Worm (Caenorhabditis elegans): Measurements from ENCODE around the gene ZC8.6.

Gene ZC8.6

DNA sequence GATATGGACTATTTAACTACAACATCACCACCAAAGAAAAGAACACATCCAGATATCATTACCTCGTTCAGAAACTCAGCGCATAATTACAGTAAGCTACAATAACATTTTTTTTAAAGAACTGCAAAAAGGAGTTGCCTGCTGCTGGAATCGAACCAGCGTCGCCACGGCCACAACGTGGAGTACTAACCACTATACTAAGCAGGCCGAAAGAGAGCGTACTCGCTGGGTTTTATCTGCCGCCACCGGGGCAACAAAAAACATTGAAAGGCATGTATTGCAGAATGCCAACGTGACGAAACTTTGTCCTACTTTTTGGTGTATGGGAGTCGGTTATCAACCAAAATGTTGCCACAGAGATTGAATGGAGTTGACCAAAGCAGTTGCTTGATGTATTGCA, 25.3 kb upstream of the ZC8.6 start (continued):
- TF ChIP-seq C34F6.9 (tag; optimal IDR thresholded peaks at IDR 0.05): peak; percentile 14
- TF ChIP-seq F13H6.1 (tag; optimal IDR thresholded peaks at IDR 0.05): peak; percentile 43
- peak; percentile 73 for TF ChIP-seq sma-9 (GFP tag; optimal IDR thresholded peaks at IDR 0.05)
- no peak for TF ChIP-seq sma-9 (tag; optimal IDR thresholded peaks at IDR 0.05)
- no peak for TF ChIP-seq nhr-11 (tag; optimal IDR thresholded peaks at IDR 0.05)
- no peak for TF ChIP-seq gmeb-1 (tag; optimal IDR thresholded peaks at IDR 0.05)
- no peak for TF ChIP-seq mbf-1 (tag; optimal IDR thresholded peaks at IDR 0.05)
- peak; percentile 37 for TF ChIP-seq lin-13 (GFP tag; optimal IDR thresholded peaks at IDR 0.05)
- no peak for TF ChIP-seq elt-3 (tag; optimal IDR thresholded peaks at IDR 0.05)

DNA sequence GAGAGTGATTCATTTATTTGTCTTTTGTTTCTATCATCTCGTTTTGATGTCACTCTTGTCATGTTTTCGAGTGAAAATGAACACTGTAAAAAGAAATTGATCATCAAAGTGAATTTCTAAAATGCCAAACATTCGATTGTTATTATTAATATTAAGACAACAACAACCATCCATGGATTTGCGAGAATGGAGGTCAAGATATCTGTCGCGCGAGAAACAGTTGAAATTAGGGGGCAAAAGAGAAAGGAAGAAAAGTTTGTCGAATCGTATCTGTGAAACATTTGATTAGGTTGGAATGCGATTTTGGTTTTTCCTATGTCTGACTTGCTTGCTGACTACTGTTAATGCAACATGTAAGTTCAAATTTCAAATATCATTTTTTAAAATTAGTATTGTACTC, 23.6 kb upstream of the ZC8.6 start, which contains the start of gene ZC449.2:
TSS of gene ZC449.2 (plus strand) at position 290 of the 400 bp plus-strand sequence.
- TF ChIP-seq Y55F3AM.14 (GFP tag; optimal IDR thresholded peaks at IDR 0.05) (no peak), ZK546.5 (tag; optimal IDR thresholded peaks at IDR 0.05) (no peak), nhr-77 (tag; optimal IDR thresholded peaks at IDR 0.05) (no peak), nhr-10 (tag; optimal IDR thresholded peaks at IDR 0.05) (no peak), dmd-4 (tag; optimal IDR thresholded peaks at IDR 0.05) (no peak), gmeb-1 (tag; optimal IDR thresholded peaks at IDR 0.05) (no peak), unc-39 (tag; optimal IDR thresholded peaks at IDR 0.05) (no peak), nhr-11 (tag; optimal IDR thresholded peaks at IDR 0.05) (no peak), lin-13 (GFP tag; optimal IDR thresholded peaks at IDR 0.05) (no peak), mdl-1 (tag; optimal IDR thresholded peaks at IDR 0.05) (no peak), crh-2 (tag; optimal IDR thresholded peaks at IDR 0.05) (no peak), blmp-1 (tag; optimal IDR thresholded peaks at IDR 0.05; ENCODE audit: insufficient read depth) (no peak), ztf-1 (GFP tag; conservative IDR thresholded peaks at IDR 0.05) (no peak), elt-3 (tag; optimal IDR thresholded peaks at IDR 0.05) (no peak), ceh-16 (tag; optimal IDR thresholded peaks at IDR 0.05) (no peak), mbf-1 (tag; optimal IDR thresholded peaks at IDR 0.05) (no peak), ztf-11 (tag; optimal IDR thresholded peaks at IDR 0.05) (no peak), skn-1 (tag; optimal IDR thresholded peaks at IDR 0.05) (no peak), lin-39 (tag; optimal IDR thresholded peaks at IDR 0.05) (no peak), peb-1 (tag; optimal IDR thresholded peaks at IDR 0.05) (no peak)

DNA sequence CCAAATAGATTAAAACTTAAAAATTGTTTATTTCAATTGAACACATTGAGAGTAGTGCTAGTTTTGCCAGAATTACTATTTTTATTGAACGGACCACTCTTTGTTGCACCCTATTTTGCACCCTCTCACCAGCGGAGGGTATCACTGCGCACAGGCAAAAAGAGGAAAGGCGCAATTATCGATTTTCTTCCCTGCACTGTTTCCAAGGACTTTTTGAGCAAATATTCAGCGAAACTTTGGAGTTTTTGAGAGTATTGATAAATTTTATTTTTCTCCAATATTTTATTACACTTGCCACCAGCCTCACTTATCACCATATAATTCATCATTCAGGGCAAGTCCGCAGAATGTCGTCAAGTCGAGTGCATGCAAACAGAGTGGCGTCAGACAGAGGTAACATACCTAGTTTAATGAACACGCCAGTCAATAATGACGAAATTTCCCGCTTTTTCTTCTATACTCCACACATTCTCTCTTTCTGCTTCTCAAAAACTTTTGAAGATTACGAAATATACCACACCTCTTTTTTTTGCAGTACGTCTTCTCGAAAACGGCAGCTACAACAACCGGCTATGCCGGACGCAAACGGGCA, 20.8 kb upstream of the ZC8.6 start:
- no peak for TF ChIP-seq snpc-4 (tag; optimal IDR thresholded peaks at IDR 0.05)
- no peak for TF ChIP-seq ztf-1 (GFP tag; conservative IDR thresholded peaks at IDR 0.05)
- no peak for TF ChIP-seq sma-3 (GFP tag; optimal IDR thresholded peaks at IDR 0.05)
- no peak for TF ChIP-seq F13H6.1 (tag; optimal IDR thresholded peaks at IDR 0.05)
- peak; percentile 72 for TF ChIP-seq nhr-129 (tag; optimal IDR thresholded peaks at IDR 0.05)
- no peak for TF ChIP-seq unc-62 (GFP tag; optimal IDR thresholded peaks at IDR 0.05)
- no peak for TF ChIP-seq nhr-77 (tag; optimal IDR thresholded peaks at IDR 0.05)
- TF ChIP-seq sma-9 (GFP tag; optimal IDR thresholded peaks at IDR 0.05): peak; percentile 20
- no peak for TF ChIP-seq sma-9 (tag; optimal IDR thresholded peaks at IDR 0.05)
- TF ChIP-seq nhr-12 (tag; optimal IDR thresholded peaks at IDR 0.05): no peak
- TF ChIP-seq nhr-25 (tag; optimal IDR thresholded peaks at IDR 0.05): no peak
- peak; percentile 51 for TF ChIP-seq crh-2 (tag; optimal IDR thresholded peaks at IDR 0.05)
- TF ChIP-seq dmd-4 (tag; optimal IDR thresholded peaks at IDR 0.05): no peak
- no peak for TF ChIP-seq peb-1 (tag; optimal IDR thresholded peaks at IDR 0.05)
- peak in 1 of 2 experiments; percentile 27 for TF ChIP-seq lsy-2 (tag; optimal IDR thresholded peaks at IDR 0.05)
- TF ChIP-seq alr-1 (tag; optimal IDR thresholded peaks at IDR 0.05): no peak
- TF ChIP-seq R02D3.7 (tag; optimal IDR thresholded peaks at IDR 0.05): no peak
- TF ChIP-seq ceh-16 (tag; optimal IDR thresholded peaks at IDR 0.05): no peak
- TF ChIP-seq fos-1 (tag; optimal IDR thresholded peaks at IDR 0.05): peak; percentile 70
- no peak for TF ChIP-seq nhr-10 (tag; optimal IDR thresholded peaks at IDR 0.05)
- no peak for TF ChIP-seq lin-11 (tag; optimal IDR thresholded peaks at IDR 0.05)
- no peak for TF ChIP-seq ztf-11 (tag; optimal IDR thresholded peaks at IDR 0.05)
- TF ChIP-seq lin-13 (GFP tag; optimal IDR thresholded peaks at IDR 0.05): peak; percentile 18
- peak; percentile 0 for TF ChIP-seq gmeb-1 (tag; optimal IDR thresholded peaks at IDR 0.05)
- TF ChIP-seq lin-39 (tag; optimal IDR thresholded peaks at IDR 0.05): no peak
- peak; percentile 56 for TF ChIP-seq C34F6.9 (tag; optimal IDR thresholded peaks at IDR 0.05)
- TF ChIP-seq ZK546.5 (tag; optimal IDR thresholded peaks at IDR 0.05): no peak
- no peak for TF ChIP-seq aly-2 (tag; optimal IDR thresholded peaks at IDR 0.05)
- TF ChIP-seq unc-55 (GFP tag; optimal IDR thresholded peaks at IDR 0.05): peak; percentile 75
- TF ChIP-seq ama-1 (optimal IDR thresholded peaks at IDR 0.05): no peak

Measured in whole organism, L2 larva.